Fruit fly (Drosophila melanogaster): ENCODE data around the gene MBD-like.

Gene MBD-like

dm6 chr3R:9512193-9513051 is 47.1 kb upstream of the MBD-like start:
- TF ChIP-seq Dif (GFP tag; optimal IDR thresholded peaks at IDR 0.05; ENCODE audit: partially characterized antibody), result peak; percentile 29
- peak in 1 of 2 experiments; percentile 57 for TF ChIP-seq dl (GFP tag; optimal IDR thresholded peaks at IDR 0.05; ENCODE audit: insufficient read depth in 1 of 2, partially characterized antibody in 2 of 2)
- no peak for TF ChIP-seq sage (GFP tag; optimal IDR thresholded peaks at IDR 0.05)

- TF ChIP-seq fru (GFP tag; optimal IDR thresholded peaks at IDR 0.05) (peak; percentile 76), dsf (GFP tag; optimal IDR thresholded peaks at IDR 0.05; ENCODE audit: borderline replicate concordance) (peak; percentile 36), sv (GFP tag; optimal IDR thresholded peaks at IDR 0.05) (peak; percentile 77), br (GFP tag; optimal IDR thresholded peaks at IDR 0.05) (peak; percentile 68), OdsH (GFP tag; optimal IDR thresholded peaks at IDR 0.05) (peak; percentile 37), foxo (GFP tag; optimal IDR thresholded peaks at IDR 0.05) (peak in 1 of 2 experiments; percentile 81), GATAd (GFP tag; optimal IDR thresholded peaks at IDR 0.05) (no peak), ey (GFP tag; optimal IDR thresholded peaks at IDR 0.05) (peak; percentile 80), Hnf4 (GFP tag; optimal IDR thresholded peaks at IDR 0.05) (peak; percentile 78), rgr (GFP tag; optimal IDR thresholded peaks at IDR 0.05) (peak; percentile 70), Rel (GFP tag; optimal IDR thresholded peaks at IDR 0.05) (no peak), Rel (tag; optimal IDR thresholded peaks at IDR 0.05) (peak; percentile 21), usp (GFP tag; optimal IDR thresholded peaks at IDR 0.05) (no peak), sage (GFP tag; optimal IDR thresholded peaks at IDR 0.05) (no peak), Dfd (GFP tag; optimal IDR thresholded peaks at IDR 0.05) (no peak), jim (GFP tag; optimal IDR thresholded peaks at IDR 0.05) (peak; percentile 7), tai (GFP tag; optimal IDR thresholded peaks at IDR 0.05) (peak; percentile 93), dmrt93B (GFP tag; optimal IDR thresholded peaks at IDR 0.05) (no peak), h (GFP tag; optimal IDR thresholded peaks at IDR 0.05) (peak; percentile 76), Vsx2 (GFP tag; optimal IDR thresholded peaks at IDR 0.05; ENCODE audit: partially characterized antibody) (no peak), psq (GFP tag; optimal IDR thresholded peaks at IDR 0.05) (peak; percentile 62), CG9705 (GFP tag; optimal IDR thresholded peaks at IDR 0.05) (peak; percentile 50), Jra (GFP tag; optimal IDR thresholded peaks at IDR 0.05) (peak; percentile 68), CrebA (GFP tag; optimal IDR thresholded peaks at IDR 0.05; ENCODE audit: borderline replicate concordance) (no peak), woc (GFP tag; optimal IDR thresholded peaks at IDR 0.05) (peak; percentile 57), pan (optimal IDR thresholded peaks at IDR 0.05) (no peak), Dif (GFP tag; optimal IDR thresholded peaks at IDR 0.05; ENCODE audit: partially characterized antibody) (no peak), Sp1 (GFP tag; optimal IDR thresholded peaks at IDR 0.05) (peak; percentile 49), HLH106 (tag; optimal IDR thresholded peaks at IDR 0.05) (peak; percentile 77), Myc (optimal IDR thresholded peaks at IDR 0.05) (peak; percentile 45), lola (GFP tag; optimal IDR thresholded peaks at IDR 0.05) (no peak), Hr83 (GFP tag; optimal IDR thresholded peaks at IDR 0.05; ENCODE audit: poor library complexity, severe bottlenecking) (peak; percentile 18), N (GFP tag; optimal IDR thresholded peaks at IDR 0.05) (no peak), brk (GFP tag; optimal IDR thresholded peaks at IDR 0.05) (peak; percentile 64)
Observed at dm6 chr3R:9513052-9513420, 46.5 kb upstream of the MBD-like start, which contains the start of the genes Ras85D and Rlb1. Ras85D (minus strand) TSS chr3R:9513067. Rlb1 (plus strand) TSS chr3R:9513327.

DNA sequence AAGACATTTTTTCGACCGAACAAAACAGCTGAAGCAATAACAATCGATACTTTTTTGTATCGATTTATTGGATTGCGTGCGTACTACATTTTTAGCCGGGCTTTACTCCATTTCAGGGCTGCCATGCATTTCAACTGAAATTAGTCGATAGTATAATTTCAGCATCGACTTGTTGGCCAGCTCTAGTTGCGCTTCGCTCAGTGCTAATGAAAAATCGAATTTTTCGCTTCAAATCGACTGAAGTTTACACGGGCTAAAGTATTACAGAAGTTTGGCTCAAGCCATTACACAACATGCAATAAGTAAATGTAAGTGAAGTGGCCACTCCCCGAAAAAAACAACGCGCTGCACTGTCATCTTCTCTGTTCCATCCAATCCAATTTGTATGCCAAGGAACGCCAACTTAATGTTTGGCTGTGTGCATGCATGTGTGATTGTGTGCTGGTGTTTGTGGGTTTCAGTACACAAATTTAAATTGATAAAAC is 43.7 kb upstream of the MBD-like start, which contains the start of the genes mRpL47, CG8176 and Kdm3:
TSS of gene mRpL47 (minus strand) at position 49 of the 485 bp plus-strand sequence.
TSS of gene CG8176 (plus strand) at position 148 of the 485 bp plus-strand sequence.
TSS of gene Kdm3 (plus strand) at position 148 of the 485 bp plus-strand sequence.
- peak; percentile 66 for TF ChIP-seq h (GFP tag; optimal IDR thresholded peaks at IDR 0.05)
- no peak for TF ChIP-seq CG32264 (GFP tag; optimal IDR thresholded peaks at IDR 0.05)
- TF ChIP-seq N (GFP tag; optimal IDR thresholded peaks at IDR 0.05), result no peak
- peak; percentile 35 for TF ChIP-seq br (GFP tag; optimal IDR thresholded peaks at IDR 0.05)
- peak; percentile 81 for TF ChIP-seq Jra (GFP tag; optimal IDR thresholded peaks at IDR 0.05)
- TF ChIP-seq jim (GFP tag; optimal IDR thresholded peaks at IDR 0.05), result peak; percentile 66
- no peak for TF ChIP-seq Dfd (GFP tag; optimal IDR thresholded peaks at IDR 0.05)
- TF ChIP-seq ey (GFP tag; optimal IDR thresholded peaks at IDR 0.05), result peak; percentile 59
- TF ChIP-seq Rel (GFP tag; optimal IDR thresholded peaks at IDR 0.05), result no peak
- TF ChIP-seq Rel (tag; optimal IDR thresholded peaks at IDR 0.05), result peak; percentile 54
- peak; percentile 57 for TF ChIP-seq sv (GFP tag; optimal IDR thresholded peaks at IDR 0.05)
- no peak for TF ChIP-seq pan (optimal IDR thresholded peaks at IDR 0.05)
- TF ChIP-seq dsf (GFP tag; optimal IDR thresholded peaks at IDR 0.05; ENCODE audit: borderline replicate concordance), result peak; percentile 28
- peak; percentile 81 for TF ChIP-seq Hnf4 (GFP tag; optimal IDR thresholded peaks at IDR 0.05)
- TF ChIP-seq psq (GFP tag; optimal IDR thresholded peaks at IDR 0.05), result peak; percentile 28
- no peak for TF ChIP-seq Myc (optimal IDR thresholded peaks at IDR 0.05)
- TF ChIP-seq Hr78 (GFP tag; optimal IDR thresholded peaks at IDR 0.05), result no peak
- TF ChIP-seq foxo (GFP tag; optimal IDR thresholded peaks at IDR 0.05), result peak in 1 of 2 experiments; percentile 51
- TF ChIP-seq brk (GFP tag; optimal IDR thresholded peaks at IDR 0.05), result no peak
- TF ChIP-seq rgr (GFP tag; optimal IDR thresholded peaks at IDR 0.05), result peak; percentile 50
- peak; percentile 58 for TF ChIP-seq Sp1 (GFP tag; optimal IDR thresholded peaks at IDR 0.05)
- no peak for TF ChIP-seq GATAd (GFP tag; optimal IDR thresholded peaks at IDR 0.05)
- TF ChIP-seq Hr83 (GFP tag; optimal IDR thresholded peaks at IDR 0.05; ENCODE audit: poor library complexity, severe bottlenecking), result peak; percentile 98
- TF ChIP-seq sage (GFP tag; optimal IDR thresholded peaks at IDR 0.05), result no peak
- TF ChIP-seq HLH106 (tag; optimal IDR thresholded peaks at IDR 0.05), result peak; percentile 47
- TF ChIP-seq lola (GFP tag; optimal IDR thresholded peaks at IDR 0.05), result no peak
- TF ChIP-seq OdsH (GFP tag; optimal IDR thresholded peaks at IDR 0.05), result peak; percentile 21
- no peak for TF ChIP-seq Dif (GFP tag; optimal IDR thresholded peaks at IDR 0.05; ENCODE audit: partially characterized antibody)
- no peak for TF ChIP-seq Abd-B (GFP tag; optimal IDR thresholded peaks at IDR 0.05)
- TF ChIP-seq usp (GFP tag; optimal IDR thresholded peaks at IDR 0.05), result no peak
- no peak for TF ChIP-seq dmrt93B (GFP tag; optimal IDR thresholded peaks at IDR 0.05)
- peak; percentile 4 for TF ChIP-seq fru (GFP tag; optimal IDR thresholded peaks at IDR 0.05)
- no peak for TF ChIP-seq CrebA (GFP tag; optimal IDR thresholded peaks at IDR 0.05; ENCODE audit: borderline replicate concordance)
- no peak for TF ChIP-seq tai (GFP tag; optimal IDR thresholded peaks at IDR 0.05)
- no peak for TF ChIP-seq dl (GFP tag; optimal IDR thresholded peaks at IDR 0.05; ENCODE audit: insufficient read depth in 1 of 2, partially characterized antibody in 2 of 2)
- peak; percentile 34 for TF ChIP-seq CG9705 (GFP tag; optimal IDR thresholded peaks at IDR 0.05)

Measured in whole organism, wandering third instar larva.